Worm (Caenorhabditis elegans) whole organism, early embryonic: ENCODE results near the gene glb-29.

Source experiments
- B0310.2 ChIP-seq: sonication (generic microtip); optimal IDR thresholded peaks from 2 replicates; lab custom pipeline; 2016; ENCODE audit warnings: mild to moderate bottlenecking, missing genetic modification characterization, missing compliant biosample characterization
- F13C5.2 ChIP-seq: sonication (generic microtip); optimal IDR thresholded peaks from 2 replicates; lab custom pipeline; 2017; ENCODE audit warnings: mild to moderate bottlenecking, missing genetic modification characterization, inconsistent platforms, missing compliant biosample characterization
- aly-1 ChIP-seq: sonication (generic microtip); optimal IDR thresholded peaks from 2 replicates; lab custom pipeline; 2016; ENCODE audit warnings: missing genetic modification characterization, missing compliant biosample characterization
- ama-1 ChIP-seq: fragments of 150-350 bp; optimal IDR thresholded peaks from 2 replicates; lab custom pipeline; 2014
- ceh-13 ChIP-seq: fragments of 200-800 bp; sonication (Bioruptor generic); optimal IDR thresholded peaks from 2 replicates; lab custom pipeline; 2018; ENCODE audit warnings: mild to moderate bottlenecking, missing genetic modification characterization, missing compliant biosample characterization
- ceh-36 ChIP-seq: sonication (generic microtip); optimal IDR thresholded peaks from 2 replicates; lab custom pipeline; 2016; ENCODE audit warnings: missing genetic modification characterization, inconsistent platforms, missing compliant biosample characterization
- ets-7 ChIP-seq: sonication (generic microtip); optimal IDR thresholded peaks from 2 replicates; lab custom pipeline; 2016; ENCODE audit warnings: missing genotype, missing genetic modification characterization, missing compliant biosample characterization
- flt-1 ChIP-seq: fragments of 200-800 bp; sonication (Bioruptor generic); IDR thresholded peaks from 2 replicates; pipeline ENCODE4 v1.3.6; 2022; ENCODE audit warnings: missing genetic modification characterization, missing compliant biosample characterization
- hmbx-1 ChIP-seq: sonication (generic microtip); optimal IDR thresholded peaks from 2 replicates; lab custom pipeline; 2016; ENCODE audit warnings: mild to moderate bottlenecking, missing genetic modification characterization, missing compliant biosample characterization
- hmg-4 ChIP-seq: fragments of 200-800 bp; sonication (Bioruptor generic); optimal IDR thresholded peaks from 2 replicates; lab custom pipeline; 2018; ENCODE audit warnings: mild to moderate bottlenecking, missing genetic modification characterization, missing compliant biosample characterization
- hnd-1 ChIP-seq: sonication (generic microtip); optimal IDR thresholded peaks from 2 replicates; lab custom pipeline; 2016; ENCODE audit warnings: missing genetic modification characterization, missing compliant biosample characterization
- pes-1 ChIP-seq: fragments of 200-800 bp; sonication (Bioruptor generic); IDR thresholded peaks from 2 replicates; pipeline ENCODE4 v1.3.6; 2022; ENCODE audit warnings: missing genetic modification reagents, missing genetic modification characterization, missing compliant biosample characterization
- scrt-1 ChIP-seq: fragments of 200-800 bp; sonication (Bioruptor generic); IDR thresholded peaks from 2 replicates; pipeline ENCODE4 v1.3.6; 2022; ENCODE audit warnings: missing genetic modification characterization, missing compliant biosample characterization
- sea-1 ChIP-seq: fragments of 200-800 bp; sonication (Bioruptor generic); conservative IDR thresholded peaks from 2 replicates; pipeline ENCODE4 v1.3.6; 2022; ENCODE audit warnings: missing genetic modification characterization, missing compliant biosample characterization
- tbx-11 ChIP-seq: fragments of 200-800 bp; sonication (Bioruptor generic); IDR thresholded peaks from 2 replicates; pipeline ENCODE4 v1.3.6; 2022; ENCODE audit warnings: missing genetic modification characterization, missing compliant biosample characterization
- tbx-37 ChIP-seq: fragments of 200-800 bp; sonication (Bioruptor generic); conservative IDR thresholded peaks from 2 replicates; pipeline ENCODE4 v1.3.6; 2022; ENCODE audit warnings: missing genetic modification reagents, missing genetic modification characterization, missing compliant biosample characterization
- tra-4 ChIP-seq: sonication (generic microtip); optimal IDR thresholded peaks from 2 replicates; lab custom pipeline; 2017; ENCODE audit warnings: missing genetic modification characterization, missing compliant biosample characterization

glb-29 gene

ce11 chrII:11967507-11968127, 41.3 kb upstream of the glb-29 start, which contains the start of gene W03C9.5:
Gene W03C9.5 (minus strand): TSS chrII:11967544.
- TF ChIP-seq ets-7 (tag; lab: Kevin White, UChicago) (peak; percentile 78), tbx-37 (GFP tag; lab: Robert Waterston, UW) (peak; percentile 62; the same call in 1 of the 2 replicates), hnd-1 (peak; percentile 54), hmbx-1 (tag; lab: Kevin White, UChicago) (peak; percentile 36), aly-1 (tag; lab: Kevin White, UChicago) (peak; percentile 35), flt-1 (peak; percentile 53), ceh-36 (tag; lab: Kevin White, UChicago) (no peak), pes-1 (GFP tag; lab: Robert Waterston, UW) (peak; percentile 82), ama-1 (lab: Kevin White, UChicago) (no peak), B0310.2 (tag; lab: Kevin White, UChicago) (peak; percentile 71), tra-4 (peak; percentile 62), tbx-11 (0 out of 2 replicates have a peak, but pooled peaks have one; percentile 46), hmg-4 (GFP tag; lab: Kevin White, UChicago) (peak; percentile 85), scrt-1 (GFP tag; lab: Robert Waterston, UW) (peak; percentile 59; the same call in 1 of the 2 replicates), ceh-13 (peak; percentile 62), F13C5.2 (tag; lab: Kevin White, UChicago) (peak; percentile 79), sea-1 (GFP tag; lab: Robert Waterston, UW) (peak; percentile 69)

DNA sequence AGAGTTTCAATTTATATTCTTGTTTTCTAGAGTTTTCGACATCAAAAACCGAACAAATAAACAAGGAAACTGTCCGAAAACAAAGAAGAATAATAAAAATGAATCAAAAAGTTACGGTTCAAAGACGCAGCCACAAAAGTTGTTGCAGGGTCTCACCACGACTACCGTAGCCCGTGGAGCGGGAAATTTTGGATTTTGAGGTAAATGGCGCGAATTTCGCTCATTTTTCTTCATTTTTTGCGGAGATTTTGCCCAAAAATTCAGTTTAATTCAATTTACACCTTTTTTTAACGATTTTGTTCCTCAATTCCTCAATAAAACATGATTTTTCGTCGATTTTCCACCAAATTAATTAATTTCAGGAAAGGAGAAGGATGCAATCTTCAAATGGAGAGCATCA, 40.6 kb upstream of the glb-29 start, which contains the start of gene mex-1:
Gene mex-1, plus strand, starts transcription at position 363 of the 400 bp plus-strand sequence.
- TF ChIP-seq hmbx-1 (tag; lab: Kevin White, UChicago) = no peak
- no peak for TF ChIP-seq B0310.2 (tag; lab: Kevin White, UChicago)
- no peak for TF ChIP-seq ceh-36 (tag; lab: Kevin White, UChicago)
- TF ChIP-seq hmg-4 (GFP tag; lab: Kevin White, UChicago) = no peak
- no peak for TF ChIP-seq tra-4
- no peak for TF ChIP-seq flt-1
- TF ChIP-seq ama-1 (lab: Kevin White, UChicago) = no peak
- TF ChIP-seq tbx-37 (GFP tag; lab: Robert Waterston, UW) = no peak
- no peak for TF ChIP-seq sea-1 (GFP tag; lab: Robert Waterston, UW)
- TF ChIP-seq pes-1 (GFP tag; lab: Robert Waterston, UW) = no peak

ce11 chrII:11969033-11969432, 39.8 kb upstream of the glb-29 start:
- TF ChIP-seq ama-1 (lab: Kevin White, UChicago) (no peak), hnd-1 (no peak)

DNA sequence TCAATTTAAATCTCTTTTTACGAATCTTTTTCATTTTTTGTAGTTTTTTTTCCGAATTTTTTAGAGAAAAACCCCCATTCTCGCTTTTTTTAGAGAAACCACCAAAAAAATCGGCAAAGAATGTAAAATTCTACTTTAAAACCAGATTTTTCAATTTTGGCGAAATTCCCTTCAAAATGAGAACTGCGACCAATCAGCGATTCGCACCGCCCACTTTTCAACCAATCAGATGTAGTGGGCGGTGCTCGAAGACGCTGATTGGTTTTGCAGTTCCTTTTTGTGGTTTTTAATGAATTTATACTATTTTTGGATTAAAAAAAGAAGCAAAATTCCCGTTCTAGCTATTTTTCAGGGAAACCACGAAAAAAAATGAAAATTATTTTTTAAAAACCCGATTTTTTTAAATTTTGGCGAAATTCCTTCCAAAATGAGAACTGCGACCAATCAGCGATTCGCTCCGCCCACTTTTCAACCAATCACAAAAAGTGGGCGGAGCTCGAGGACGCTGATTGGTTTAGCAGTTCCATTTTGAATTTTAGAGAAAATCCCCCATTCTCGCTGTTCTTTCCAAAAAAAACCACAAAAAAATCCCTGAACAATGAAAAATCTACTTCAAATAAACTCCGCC, 37.7 kb upstream of the glb-29 start:
- no peak for TF ChIP-seq tra-4

DNA sequence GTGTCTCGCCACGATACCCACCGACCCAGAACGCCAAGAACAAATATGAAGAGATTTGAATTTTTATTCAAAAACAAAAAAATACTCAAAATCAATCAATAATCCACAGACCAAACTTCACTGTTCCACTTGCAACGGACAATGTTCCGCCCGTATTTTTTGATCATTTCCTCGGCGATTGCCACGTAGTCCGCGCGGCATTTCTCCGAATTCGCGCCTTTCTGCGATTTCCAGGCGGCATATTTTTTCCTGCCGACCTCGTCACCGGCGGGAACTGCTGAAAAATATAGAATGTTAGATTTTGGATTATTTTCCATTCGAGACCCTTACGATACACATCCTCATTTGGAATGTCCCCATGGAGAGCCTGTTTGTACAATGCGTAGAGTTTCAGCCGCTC, 36.6 kb upstream of the glb-29 start:
- TF ChIP-seq ceh-36 (tag; lab: Kevin White, UChicago) (no peak), ets-7 (tag; lab: Kevin White, UChicago) (no peak), scrt-1 (GFP tag; lab: Robert Waterston, UW) (no peak), hmbx-1 (tag; lab: Kevin White, UChicago) (no peak), aly-1 (tag; lab: Kevin White, UChicago) (no peak), ceh-13 (no peak), ama-1 (lab: Kevin White, UChicago) (no peak), tbx-37 (GFP tag; lab: Robert Waterston, UW) (no peak), B0310.2 (tag; lab: Kevin White, UChicago) (no peak), flt-1 (no peak), hmg-4 (GFP tag; lab: Kevin White, UChicago) (no peak), sea-1 (GFP tag; lab: Robert Waterston, UW) (no peak), F13C5.2 (tag; lab: Kevin White, UChicago) (no peak)

ce11 chrII:11973632-11974031, 35.2 kb upstream of the glb-29 start, which contains the start of gene acbp-6:
Gene acbp-6 (minus strand): TSS chrII:11973732.
- TF ChIP-seq hnd-1 = no peak
- no peak for TF ChIP-seq tbx-37 (GFP tag; lab: Robert Waterston, UW)
- TF ChIP-seq hmg-4 (GFP tag; lab: Kevin White, UChicago) = no peak
- no peak for TF ChIP-seq tbx-11
- TF ChIP-seq tra-4 = no peak
- no peak for TF ChIP-seq sea-1 (GFP tag; lab: Robert Waterston, UW)
- TF ChIP-seq ama-1 (lab: Kevin White, UChicago) = no peak
- no peak for TF ChIP-seq F13C5.2 (tag; lab: Kevin White, UChicago)
- no peak for TF ChIP-seq scrt-1 (GFP tag; lab: Robert Waterston, UW)
- no peak for TF ChIP-seq ceh-36 (tag; lab: Kevin White, UChicago)
- no peak for TF ChIP-seq hmbx-1 (tag; lab: Kevin White, UChicago)
- no peak for TF ChIP-seq B0310.2 (tag; lab: Kevin White, UChicago)
- TF ChIP-seq ets-7 (tag; lab: Kevin White, UChicago) = no peak
- TF ChIP-seq flt-1 = no peak
